Worm (Caenorhabditis elegans) whole organism, L2 larva: Measurements from ENCODE around the gene str-178.

Experiments
- C34F6.9 ChIP-seq: fragments of 150-350 bp; optimal IDR thresholded peaks from 2 replicates; lab custom pipeline; 2014; ENCODE audit warnings: missing biosample characterization, missing genetic modification characterization
- F13H6.1 ChIP-seq: sonication (generic microtip); optimal IDR thresholded peaks from 2 replicates; lab custom pipeline; 2016; ENCODE audit warnings: missing genetic modification characterization, missing compliant biosample characterization
- R02D3.7 ChIP-seq: fragments of 150-350 bp; optimal IDR thresholded peaks from 2 replicates; lab custom pipeline; 2014; ENCODE audit warnings: missing biosample characterization, missing genetic modification characterization
- ZK546.5 ChIP-seq: sonication (generic microtip); optimal IDR thresholded peaks from 2 replicates; lab custom pipeline; 2017; ENCODE audit warnings: missing biosample characterization, missing genetic modification characterization
- aly-2 ChIP-seq: fragments of 150-350 bp; optimal IDR thresholded peaks from 2 replicates; lab custom pipeline; 2014; ENCODE audit warnings: missing biosample characterization, missing genetic modification characterization
- ama-1 ChIP-seq: fragments of 150-350 bp; optimal IDR thresholded peaks from 2 replicates; lab custom pipeline; 2018; ENCODE audit warnings: inconsistent platforms
- blmp-1 ChIP-seq: sonication (generic microtip); optimal IDR thresholded peaks from 2 replicates; lab custom pipeline; 2017; ENCODE audit warnings: missing genetic modification characterization, mild to moderate bottlenecking, missing compliant biosample characterization, antibody characterized with exemption, moderate library complexity; ENCODE audit not compliant: insufficient read depth
- ceh-16 ChIP-seq: fragments of 150-350 bp; optimal IDR thresholded peaks from 2 replicates; lab custom pipeline; 2014; ENCODE audit warnings: missing biosample characterization, missing genetic modification characterization
- crh-2 ChIP-seq: sonication (generic microtip); optimal IDR thresholded peaks from 2 replicates; lab custom pipeline; 2017; ENCODE audit warnings: missing biosample characterization, missing genetic modification characterization
- dmd-4 ChIP-seq: sonication (generic microtip); optimal IDR thresholded peaks from 2 replicates; lab custom pipeline; 2017; ENCODE audit warnings: missing biosample characterization, missing genetic modification characterization
- egl-27 ChIP-seq: sonication (generic microtip); optimal IDR thresholded peaks from 3 replicates; lab custom pipeline; 2017; ENCODE audit warnings: missing biosample characterization, missing genetic modification reagents, missing genetic modification characterization
- elt-1 ChIP-seq: fragments of 150-350 bp; optimal IDR thresholded peaks from 2 replicates; lab custom pipeline; 2014; ENCODE audit warnings: missing biosample characterization, missing genetic modification characterization
- elt-3 ChIP-seq: sonication (generic microtip); optimal IDR thresholded peaks from 2 replicates; lab custom pipeline; 2017; ENCODE audit warnings: missing biosample characterization, missing genetic modification characterization
- fos-1 ChIP-seq: fragments of 150-350 bp; optimal IDR thresholded peaks from 2 replicates; lab custom pipeline; 2014; ENCODE audit warnings: missing biosample characterization, missing genetic modification characterization
- lin-11 ChIP-seq: fragments of 150-350 bp; sonication (generic microtip); optimal IDR thresholded peaks from 2 replicates; lab custom pipeline; 2014; ENCODE audit warnings: missing biosample characterization, missing genetic modification characterization, inconsistent platforms, mixed read lengths
- lin-13 ChIP-seq: fragments of 150-350 bp; optimal IDR thresholded peaks from 2 replicates; lab custom pipeline; 2014; ENCODE audit warnings: missing biosample characterization, missing genetic modification reagents, missing genetic modification characterization
- lin-39 ChIP-seq: fragments of 150-350 bp; optimal IDR thresholded peaks from 2 replicates; lab custom pipeline; 2014; ENCODE audit warnings: missing biosample characterization, missing genetic modification reagents, missing genetic modification characterization
- lsy-2 ChIP-seq, 2 experiments: fragments of 150-350 bp in 1 of 2; sonication (generic microtip) in 1 of 2; optimal IDR thresholded peaks; 2 replicates each; lab custom pipeline; 2014 to 2017; ENCODE audit warnings: missing biosample characterization in 2 of 2, missing genetic modification characterization in 2 of 2
- mab-5 ChIP-seq: fragments of 150-350 bp; optimal IDR thresholded peaks from 2 replicates; lab custom pipeline; 2014; ENCODE audit warnings: missing biosample characterization, missing genetic modification characterization
- mbf-1 ChIP-seq: sonication (generic microtip); optimal IDR thresholded peaks from 2 replicates; lab custom pipeline; 2017; ENCODE audit warnings: missing biosample characterization, missing genetic modification characterization
- mdl-1 ChIP-seq, 2 experiments: fragments of 150-350 bp in 1 of 2; sonication (generic microtip) in 1 of 2; optimal IDR thresholded peaks; 2 replicates each; lab custom pipeline; 2017; ENCODE audit warnings: missing biosample characterization in 2 of 2, missing genetic modification characterization in 2 of 2
- nhr-11 ChIP-seq: fragments of 150-350 bp; optimal IDR thresholded peaks from 2 replicates; lab custom pipeline; 2014; ENCODE audit warnings: missing biosample characterization, missing genetic modification characterization
- nhr-12 ChIP-seq: fragments of 150-350 bp; optimal IDR thresholded peaks from 2 replicates; lab custom pipeline; 2014; ENCODE audit warnings: missing biosample characterization, missing genetic modification characterization
- nhr-237 ChIP-seq: fragments of 150-350 bp; optimal IDR thresholded peaks from 2 replicates; lab custom pipeline; 2014; ENCODE audit warnings: missing biosample characterization, missing genetic modification characterization
- nhr-6 ChIP-seq: fragments of 150-350 bp; optimal IDR thresholded peaks from 2 replicates; lab custom pipeline; 2014; ENCODE audit warnings: missing biosample characterization, missing genetic modification characterization
- nhr-77 ChIP-seq: fragments of 150-350 bp; optimal IDR thresholded peaks from 2 replicates; lab custom pipeline; 2014; ENCODE audit warnings: missing biosample characterization, missing genetic modification characterization
- peb-1 ChIP-seq: fragments of 150-350 bp; optimal IDR thresholded peaks from 2 replicates; lab custom pipeline; 2014; ENCODE audit warnings: missing biosample characterization, missing genetic modification characterization
- sem-4 ChIP-seq: fragments of 150-350 bp; optimal IDR thresholded peaks from 2 replicates; lab custom pipeline; 2014; ENCODE audit warnings: missing biosample characterization, missing genetic modification reagents, missing genetic modification characterization
- skn-1 ChIP-seq: sonication (generic microtip); optimal IDR thresholded peaks from 2 replicates; lab custom pipeline; 2017; ENCODE audit warnings: missing biosample characterization, missing genetic modification characterization
- sma-3 ChIP-seq: sonication (generic microtip); optimal IDR thresholded peaks from 2 replicates; lab custom pipeline; 2016; ENCODE audit warnings: missing genetic modification reagents, missing genetic modification characterization, missing compliant biosample characterization
- snpc-4 ChIP-seq: fragments of 150-350 bp; optimal IDR thresholded peaks from 2 replicates; lab custom pipeline; 2014; ENCODE audit warnings: missing biosample characterization, missing genetic modification characterization
- unc-39 ChIP-seq: fragments of 150-350 bp; optimal IDR thresholded peaks from 2 replicates; lab custom pipeline; 2014; ENCODE audit warnings: missing biosample characterization, missing genetic modification characterization
- unc-55 ChIP-seq: fragments of 150-350 bp; sonication (generic microtip); optimal IDR thresholded peaks from 3 replicates; lab custom pipeline; 2014; ENCODE audit warnings: missing biosample characterization, missing genetic modification reagents, missing genetic modification characterization
- unc-62 ChIP-seq: fragments of 150-350 bp; optimal IDR thresholded peaks from 2 replicates; lab custom pipeline; 2014; ENCODE audit warnings: missing biosample characterization, missing genetic modification reagents, missing genetic modification characterization
- ztf-11 ChIP-seq: sonication (generic microtip); optimal IDR thresholded peaks from 2 replicates; lab custom pipeline; 2017; ENCODE audit warnings: missing biosample characterization, missing genetic modification characterization
- ztf-4 ChIP-seq: fragments of 150-350 bp; optimal IDR thresholded peaks from 2 replicates; lab custom pipeline; 2014; ENCODE audit warnings: missing biosample characterization, missing genetic modification characterization

str-178 gene

ce11 chrV:12728062-12728665 lies 11.8 kb upstream of the str-178 start, which contains the start of the genes rpl-28 and mrpl-49 (continued):
- TF ChIP-seq elt-3 (tag; lab: Kevin White, UChicago) (no peak), unc-39 (tag; lab: Kevin White, UChicago) (no peak), unc-62 (no peak), ceh-16 (tag; lab: Kevin White, UChicago) (peak; percentile 40), egl-27 (tag; lab: Kevin White, UChicago) (peak; percentile 47), C34F6.9 (tag; lab: Kevin White, UChicago) (peak; percentile 96), peb-1 (no peak), ztf-11 (no peak), R02D3.7 (tag; lab: Kevin White, UChicago) (peak; percentile 82), ztf-4 (tag; lab: Kevin White, UChicago) (peak; percentile 70), mdl-1 (tag; optimal IDR thresholded peaks at IDR 0.05; lab: Kevin White, UChicago) (peak in 1 of 2 experiments; percentile 27)
- TF ChIP-seq, all 48 proteins: peak for 26

ce11 chrV:12727104-12727637 lies 10.8 kb upstream of the str-178 start, which contains the start of gene R11D1.13:
Gene R11D1.13, plus strand, starts transcription at chrV:12727154.
- no peak for TF ChIP-seq sem-4
- TF ChIP-seq elt-1 (tag; lab: Kevin White, UChicago), result no peak
- no peak for TF ChIP-seq nhr-237 (tag; lab: Kevin White, UChicago)
- no peak for TF ChIP-seq crh-2
- no peak for TF ChIP-seq nhr-12 (tag; lab: Kevin White, UChicago)
- TF ChIP-seq sma-3, result no peak
- no peak for TF ChIP-seq unc-62
- no peak for TF ChIP-seq lin-13 (GFP tag; lab: Kevin White, UChicago)

- TF ChIP-seq dmd-4 (tag; lab: Kevin White, UChicago) (no peak), F13H6.1 (tag; lab: Kevin White, UChicago) (no peak), nhr-11 (tag; lab: Kevin White, UChicago) (no peak), aly-2 (tag; lab: Kevin White, UChicago) (no peak)
Measured at ce11 chrV:12725893-12726292, 9.5 kb upstream of the str-178 start, which contains the start of gene R11D1.12. Gene R11D1.12, minus strand, starts transcription at chrV:12725993.

ce11 chrV:12719713-12720112 lies 3.4 kb upstream of the str-178 start, which contains the start of gene R11D1.7:
Gene R11D1.7, plus strand, starts transcription at chrV:12720013.
- no peak for TF ChIP-seq nhr-77
- TF ChIP-seq ama-1 (lab: Kevin White, UChicago), result no peak
- no peak for TF ChIP-seq crh-2
- no peak for TF ChIP-seq ZK546.5 (tag; lab: Kevin White, UChicago)
- no peak for TF ChIP-seq nhr-6 (tag; lab: Kevin White, UChicago)
- no peak for TF ChIP-seq sem-4
- TF ChIP-seq mbf-1 (tag; lab: Kevin White, UChicago), result no peak
- no peak for TF ChIP-seq snpc-4
- no peak for TF ChIP-seq lin-39 (tag; lab: Kevin White, UChicago)
- TF ChIP-seq egl-27 (tag; lab: Kevin White, UChicago), result no peak
- TF ChIP-seq elt-1 (tag; lab: Kevin White, UChicago), result no peak
- no peak for TF ChIP-seq lsy-2 (tag; optimal IDR thresholded peaks at IDR 0.05; lab: Kevin White, UChicago)
- no peak for TF ChIP-seq aly-2 (tag; lab: Kevin White, UChicago)
- no peak for TF ChIP-seq blmp-1
- no peak for TF ChIP-seq unc-55 (GFP tag; lab: Kevin White, UChicago)
- no peak for TF ChIP-seq mab-5 (tag; lab: Kevin White, UChicago)
- TF ChIP-seq lin-11 (tag; lab: Kevin White, UChicago), result no peak
- no peak for TF ChIP-seq unc-39 (tag; lab: Kevin White, UChicago)

ce11 chrV:12718622-12719021 lies 2.3 kb upstream of the str-178 start, which contains the start of gene str-181:
Gene str-181, minus strand, starts transcription at chrV:12718722.
- no peak for TF ChIP-seq unc-39 (tag; lab: Kevin White, UChicago)
- no peak for TF ChIP-seq ceh-16 (tag; lab: Kevin White, UChicago)
- no peak for TF ChIP-seq mab-5 (tag; lab: Kevin White, UChicago)
- no peak for TF ChIP-seq sma-3
- no peak for TF ChIP-seq dmd-4 (tag; lab: Kevin White, UChicago)
- TF ChIP-seq skn-1 (tag; lab: Kevin White, UChicago), result no peak
- TF ChIP-seq ztf-11, result no peak
- TF ChIP-seq C34F6.9 (tag; lab: Kevin White, UChicago), result no peak
- no peak for TF ChIP-seq blmp-1
- no peak for TF ChIP-seq ztf-4 (tag; lab: Kevin White, UChicago)
- TF ChIP-seq fos-1, result no peak
- TF ChIP-seq lsy-2 (tag; optimal IDR thresholded peaks at IDR 0.05; lab: Kevin White, UChicago), result no peak
